Worm (Caenorhabditis elegans) whole organism, young adult: ENCODE data around the gene rab-3.

Experiments used
- F10E7.11 ChIP-seq: sonication (generic microtip); optimal IDR thresholded peaks from 2 replicates; lab custom pipeline; 2017; ENCODE audit warnings: mild to moderate bottlenecking, missing genetic modification characterization, moderate library complexity, missing compliant biosample characterization
- ama-1 ChIP-seq, 3 experiments: fragments of 150-350 bp in 1 of 3; sonication (generic microtip) in 2 of 3; optimal IDR thresholded peaks; 2 replicates each; lab custom pipeline; 2014 to 2018; ENCODE audit warnings: missing biosample characterization in 2 of 3, missing genetic modification characterization in 2 of 3, missing genetic modification reagents in 2 of 3
- bed-2 ChIP-seq: fragments of 200-800 bp; sonication (Bioruptor generic); IDR thresholded peaks from 2 replicates; pipeline ENCODE4 v1.3.6; 2022; ENCODE audit warnings: missing genetic modification reagents, missing genetic modification characterization, missing compliant biosample characterization
- ceh-58 ChIP-seq: fragments of 200-800 bp; sonication (Bioruptor generic); IDR thresholded peaks from 2 replicates; pipeline ENCODE4 v1.3.6; 2022; ENCODE audit warnings: missing genetic modification characterization, missing compliant biosample characterization
- dox-1 ChIP-seq: fragments of 200-800 bp; sonication (Bioruptor generic); IDR thresholded peaks from 2 replicates; pipeline ENCODE4 v1.3.6; 2022; ENCODE audit warnings: missing genetic modification reagents, missing genetic modification characterization, missing compliant biosample characterization
- lin-35 ChIP-seq, 3 experiments: fragments of 150-350 bp in 2 of 3; sonication (generic microtip) in 1 of 3; optimal IDR thresholded peaks; 2 replicates each; lab custom pipeline; 2014 to 2018; ENCODE audit warnings: missing biosample characterization in 3 of 3, missing genetic modification characterization in 3 of 3, missing genetic modification reagents in 3 of 3
- nfya-1 ChIP-seq: sonication (generic microtip); optimal IDR thresholded peaks from 2 replicates; lab custom pipeline; 2017; ENCODE audit warnings: antibody characterized with exemption, missing compliant biosample characterization, missing genetic modification characterization, borderline replicate concordance; ENCODE audit not compliant: insufficient read depth
- nhr-90 ChIP-seq: sonication (generic microtip); optimal IDR thresholded peaks from 2 replicates; lab custom pipeline; 2016; ENCODE audit warnings: missing genotype, mild to moderate bottlenecking, missing genetic modification characterization, missing compliant biosample characterization

ce11 chrII:5738795-5739194 is 11.1 kb upstream of the rab-3 start, which contains the start of gene hlh-14:
- no peak for TF ChIP-seq nfya-1 (tag; lab: Kevin White, UChicago)
- TF ChIP-seq ama-1 (optimal IDR thresholded peaks at IDR 0.05; lab: Kevin White, UChicago), result no peak
- no peak for TF ChIP-seq ama-1 (GFP tag; optimal IDR thresholded peaks at IDR 0.05; lab: Kevin White, UChicago)
- no peak for TF ChIP-seq F10E7.11 (tag; lab: Kevin White, UChicago)
- no peak for TF ChIP-seq bed-2 (GFP tag; lab: Robert Waterston, UW)
- TF ChIP-seq nhr-90 (tag; lab: Kevin White, UChicago), result no peak
- TF ChIP-seq lin-35 (GFP tag; optimal IDR thresholded peaks at IDR 0.05; lab: Kevin White, UChicago), result no peak
- no peak for TF ChIP-seq dox-1
- TF ChIP-seq ceh-58 (GFP tag; lab: Robert Waterston, UW), result no peak
